Fruit fly (Drosophila melanogaster): ENCODE measurements around the gene UQCR-14L.

dm6 chr3R:28325415-28325814, 31.6 kb downstream of the UQCR-14L start:
- no peak for TF ChIP-seq Sox102F (GFP tag; optimal IDR thresholded peaks at IDR 0.05)
- TF ChIP-seq Eip93F (GFP tag; optimal IDR thresholded peaks at IDR 0.05): no peak
- TF ChIP-seq CG10631 (GFP tag; optimal IDR thresholded peaks at IDR 0.05): no peak
- no peak for TF ChIP-seq eg (GFP tag; IDR thresholded peaks at IDR 0.05)
- no peak for TF ChIP-seq Lpt (GFP tag; optimal IDR thresholded peaks at IDR 0.05)
- TF ChIP-seq spab (GFP tag; optimal IDR thresholded peaks at IDR 0.05): no peak
- no peak for TF ChIP-seq Eip75B (GFP tag; optimal IDR thresholded peaks at IDR 0.05)
- no peak for TF ChIP-seq CG6854 (GFP tag; optimal IDR thresholded peaks at IDR 0.05)
- TF ChIP-seq CG1621 (tag; optimal IDR thresholded peaks at IDR 0.05): no peak
- TF ChIP-seq fd59A (GFP tag; optimal IDR thresholded peaks at IDR 0.05): no peak
- no peak for TF ChIP-seq CG10669 (GFP tag; optimal IDR thresholded peaks at IDR 0.05)
- TF ChIP-seq Met (GFP tag; optimal IDR thresholded peaks at IDR 0.05): no peak
- TF ChIP-seq CG9139 (GFP tag; optimal IDR thresholded peaks at IDR 0.05): no peak
- no peak for TF ChIP-seq Blimp-1 (GFP tag; optimal IDR thresholded peaks at IDR 0.05)
